Worm (Caenorhabditis elegans): ENCODE measurements around the gene cec-4.

DNA sequence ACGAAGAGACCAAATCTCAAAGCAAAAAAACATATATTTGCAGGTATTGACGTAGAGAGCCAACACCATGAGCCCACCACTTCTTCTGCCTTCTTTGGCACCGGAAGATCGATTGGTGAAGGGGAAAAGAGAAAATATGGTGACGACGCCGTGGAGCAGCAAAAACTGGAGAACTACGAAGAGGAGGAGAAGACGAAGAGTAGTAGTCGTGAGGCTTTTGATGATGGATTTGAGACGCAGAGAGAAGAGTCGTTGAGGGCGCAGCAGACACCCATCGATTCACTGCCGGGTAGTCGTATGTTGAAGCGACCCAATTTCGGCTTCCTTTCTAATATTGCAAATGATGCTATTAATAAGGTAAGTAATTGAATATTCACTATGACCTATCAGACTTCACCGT lies 35.9 kb downstream of the cec-4 start:
- TF ChIP-seq egl-44 (GFP tag; IDR thresholded peaks at IDR 0.05) (no peak), nfya-1 (tag; optimal IDR thresholded peaks at IDR 0.05; ENCODE audit: borderline replicate concordance, insufficient read depth) (no peak), D2030.7 (GFP tag; IDR thresholded peaks at IDR 0.05) (no peak), sptf-2 (GFP tag; optimal IDR thresholded peaks at IDR 0.05) (no peak), sdz-38 (tag; optimal IDR thresholded peaks at IDR 0.05) (no peak), K11D2.4 (GFP tag; IDR thresholded peaks at IDR 0.05) (no peak), B0261.1 (tag; optimal IDR thresholded peaks at IDR 0.05) (no peak), chd-7 (tag; optimal IDR thresholded peaks at IDR 0.05) (no peak), mcd-1 (GFP tag; IDR thresholded peaks at IDR 0.05) (no peak), madf-6 (GFP tag; IDR thresholded peaks at IDR 0.05) (no peak), ama-1 (optimal IDR thresholded peaks at IDR 0.05) (no peak), ama-1 (GFP tag; optimal IDR thresholded peaks at IDR 0.05) (no peak), tlf-1 (GFP tag; optimal IDR thresholded peaks at IDR 0.05) (no peak), hmg-20 (GFP tag; IDR thresholded peaks at IDR 0.05) (no peak), B0035.1 (tag; optimal IDR thresholded peaks at IDR 0.05) (no peak)
